Worm (Caenorhabditis elegans) whole organism, late embryonic: ENCODE data around the gene H12I19.115.

Experiments used
- C08G9.2 ChIP-seq: sonication (generic microtip); optimal IDR thresholded peaks from 2 replicates; lab custom pipeline; 2016; ENCODE audit warnings: mild to moderate bottlenecking, missing genetic modification characterization, moderate library complexity, missing compliant biosample characterization
- C38D4.7 ChIP-seq: fragments of 200-800 bp; sonication (Bioruptor generic); optimal IDR thresholded peaks from 2 replicates; lab custom pipeline; 2018; ENCODE audit warnings: mild to moderate bottlenecking, missing genetic modification characterization, moderate library complexity, missing compliant biosample characterization
- F13H6.1 ChIP-seq: sonication (generic microtip); optimal IDR thresholded peaks from 2 replicates; lab custom pipeline; 2016; ENCODE audit warnings: missing genetic modification characterization, missing compliant biosample characterization
- K02D7.2 ChIP-seq: sonication (generic microtip); optimal IDR thresholded peaks from 2 replicates; lab custom pipeline; 2017; ENCODE audit warnings: mild to moderate bottlenecking, missing genetic modification characterization, missing compliant biosample characterization
- K09A11.1 ChIP-seq: sonication (generic microtip); optimal IDR thresholded peaks from 2 replicates; lab custom pipeline; 2017; ENCODE audit warnings: antibody characterized with exemption, mild to moderate bottlenecking, missing genetic modification characterization, missing compliant biosample characterization; ENCODE audit not compliant: insufficient read depth
- T23F11.4 ChIP-seq: fragments of 200-800 bp; sonication (Bioruptor generic); optimal IDR thresholded peaks from 2 replicates; lab custom pipeline; 2018; ENCODE audit warnings: mild to moderate bottlenecking, missing genetic modification characterization, missing compliant biosample characterization
- ceh-14 ChIP-seq: sonication (generic microtip); optimal IDR thresholded peaks from 2 replicates; lab custom pipeline; 2016; ENCODE audit warnings: missing genotype, missing genetic modification characterization, missing compliant biosample characterization
- ceh-18 ChIP-seq: sonication (generic microtip); optimal IDR thresholded peaks from 2 replicates; lab custom pipeline; 2016; ENCODE audit warnings: missing genetic modification characterization, missing compliant biosample characterization
- ceh-19 ChIP-seq: fragments of 200-800 bp; sonication (Bioruptor generic); optimal IDR thresholded peaks from 2 replicates; lab custom pipeline; 2018; ENCODE audit warnings: mild to moderate bottlenecking, missing genetic modification characterization, missing compliant biosample characterization
- ceh-22 ChIP-seq: sonication (generic microtip); optimal IDR thresholded peaks from 2 replicates; lab custom pipeline; 2017; ENCODE audit warnings: missing biosample characterization, missing genetic modification characterization
- ceh-24 ChIP-seq: sonication (generic microtip); optimal IDR thresholded peaks from 2 replicates; lab custom pipeline; 2016; ENCODE audit warnings: mild to moderate bottlenecking, missing genetic modification characterization, missing compliant biosample characterization
- ceh-34 ChIP-seq: sonication (generic microtip); optimal IDR thresholded peaks from 2 replicates; lab custom pipeline; 2016; ENCODE audit warnings: mild to moderate bottlenecking, missing genetic modification characterization, missing compliant biosample characterization
- che-1 ChIP-seq: sonication (generic microtip); optimal IDR thresholded peaks from 2 replicates; lab custom pipeline; 2016; ENCODE audit warnings: mild to moderate bottlenecking, missing genetic modification characterization, missing compliant biosample characterization
- dmd-4 ChIP-seq: sonication (generic microtip); optimal IDR thresholded peaks from 2 replicates; lab custom pipeline; 2016; ENCODE audit warnings: borderline replicate concordance, missing genetic modification characterization, missing compliant biosample characterization
- elt-2 ChIP-seq: sonication (generic microtip); optimal IDR thresholded peaks from 2 replicates; lab custom pipeline; 2016; ENCODE audit warnings: missing genetic modification reagents, missing genetic modification characterization, missing compliant biosample characterization
- elt-4 ChIP-seq: sonication (generic microtip); optimal IDR thresholded peaks from 2 replicates; lab custom pipeline; 2016; ENCODE audit warnings: missing genetic modification characterization, missing compliant biosample characterization
- eyg-1 ChIP-seq: sonication (generic microtip); optimal IDR thresholded peaks from 2 replicates; lab custom pipeline; 2016; ENCODE audit warnings: missing genotype, missing genetic modification characterization, missing compliant biosample characterization
- fax-1 ChIP-seq: sonication (generic microtip); optimal IDR thresholded peaks from 2 replicates; lab custom pipeline; 2016; ENCODE audit warnings: missing genotype, missing genetic modification characterization, missing compliant biosample characterization
- gmeb-2 ChIP-seq: sonication (generic microtip); optimal IDR thresholded peaks from 2 replicates; lab custom pipeline; 2016; ENCODE audit warnings: missing genetic modification characterization, inconsistent platforms, missing compliant biosample characterization
- hlh-13 ChIP-seq: fragments of 200-800 bp; sonication (Bioruptor generic); optimal IDR thresholded peaks from 2 replicates; lab custom pipeline; 2018; ENCODE audit warnings: mild to moderate bottlenecking, missing genetic modification characterization, missing compliant biosample characterization
- hlh-15 ChIP-seq: sonication (generic microtip); optimal IDR thresholded peaks from 2 replicates; lab custom pipeline; 2016; ENCODE audit warnings: missing genetic modification characterization, missing compliant biosample characterization
- hlh-30 ChIP-seq: sonication (generic microtip); optimal IDR thresholded peaks from 2 replicates; lab custom pipeline; 2017; ENCODE audit warnings: antibody characterized with exemption, missing genetic modification characterization, missing compliant biosample characterization; ENCODE audit not compliant: insufficient read depth
- hlh-6 ChIP-seq: sonication (generic microtip); optimal IDR thresholded peaks from 2 replicates; lab custom pipeline; 2016; ENCODE audit warnings: missing genotype, missing genetic modification characterization, missing compliant biosample characterization
- lim-6 ChIP-seq: sonication (generic microtip); optimal IDR thresholded peaks from 2 replicates; lab custom pipeline; 2016; ENCODE audit warnings: missing genetic modification characterization, missing compliant biosample characterization
- madf-2 ChIP-seq: sonication (generic microtip); optimal IDR thresholded peaks from 2 replicates; lab custom pipeline; 2017; ENCODE audit warnings: missing genetic modification characterization, missing compliant biosample characterization
- mec-3 ChIP-seq: sonication (generic microtip); optimal IDR thresholded peaks from 2 replicates; lab custom pipeline; 2016; ENCODE audit warnings: borderline replicate concordance, missing genetic modification characterization, missing compliant biosample characterization
- nhr-11 ChIP-seq: fragments of 150-350 bp; optimal IDR thresholded peaks from 2 replicates; lab custom pipeline; 2014; ENCODE audit warnings: missing biosample characterization, missing genetic modification characterization
- npax-4 ChIP-seq: sonication (generic microtip); optimal IDR thresholded peaks from 2 replicates; lab custom pipeline; 2016; ENCODE audit warnings: missing genetic modification characterization, missing compliant biosample characterization
- odd-2 ChIP-seq: sonication (generic microtip); optimal IDR thresholded peaks from 2 replicates; lab custom pipeline; 2017; ENCODE audit warnings: antibody characterized with exemption, mild to moderate bottlenecking, missing genetic modification characterization, missing compliant biosample characterization
- pag-3 ChIP-seq: sonication (generic microtip); optimal IDR thresholded peaks from 2 replicates; lab custom pipeline; 2016; ENCODE audit warnings: missing compliant biosample characterization, missing genetic modification characterization, borderline replicate concordance
- pha-2 ChIP-seq: sonication (generic microtip); optimal IDR thresholded peaks from 2 replicates; lab custom pipeline; 2017; ENCODE audit warnings: mild to moderate bottlenecking, missing genetic modification characterization, missing compliant biosample characterization
- pha-4 ChIP-seq: fragments of 150-350 bp; optimal IDR thresholded peaks from 2 replicates; lab custom pipeline; 2018; ENCODE audit warnings: missing biosample characterization, missing genetic modification reagents, missing genetic modification characterization
- ref-2 ChIP-seq: sonication (generic microtip); optimal IDR thresholded peaks from 2 replicates; lab custom pipeline; 2016; ENCODE audit warnings: missing genetic modification characterization, missing compliant biosample characterization
- rnt-1 ChIP-seq: sonication (generic microtip); optimal IDR thresholded peaks from 2 replicates; lab custom pipeline; 2016; ENCODE audit warnings: missing genetic modification characterization, missing compliant biosample characterization
- sox-2 ChIP-seq: fragments of 200-800 bp; sonication (Bioruptor generic); IDR thresholded peaks from 2 replicates; pipeline ENCODE4 v1.3.6; 2022; ENCODE audit warnings: missing genetic modification reagents, missing genetic modification characterization, missing compliant biosample characterization
- sox-4 ChIP-seq: sonication (generic microtip); optimal IDR thresholded peaks from 2 replicates; lab custom pipeline; 2017; ENCODE audit warnings: mild to moderate bottlenecking, missing genetic modification characterization, inconsistent platforms, missing compliant biosample characterization
- tbx-7 ChIP-seq: sonication (generic microtip); optimal IDR thresholded peaks from 2 replicates; lab custom pipeline; 2016; ENCODE audit warnings: missing genotype, missing genetic modification characterization, missing compliant biosample characterization
- ttx-3 ChIP-seq: sonication (generic microtip); optimal IDR thresholded peaks from 2 replicates; lab custom pipeline; 2016; ENCODE audit warnings: missing genetic modification reagents, missing genetic modification characterization, missing compliant biosample characterization
- unc-42 ChIP-seq: sonication (generic microtip); optimal IDR thresholded peaks from 2 replicates; lab custom pipeline; 2016; ENCODE audit warnings: missing genotype, missing genetic modification characterization, missing compliant biosample characterization
- zip-5 ChIP-seq: sonication (generic microtip); optimal IDR thresholded peaks from 2 replicates; lab custom pipeline; 2016; ENCODE audit warnings: missing genetic modification characterization, missing compliant biosample characterization

Gene H12I19.115

DNA sequence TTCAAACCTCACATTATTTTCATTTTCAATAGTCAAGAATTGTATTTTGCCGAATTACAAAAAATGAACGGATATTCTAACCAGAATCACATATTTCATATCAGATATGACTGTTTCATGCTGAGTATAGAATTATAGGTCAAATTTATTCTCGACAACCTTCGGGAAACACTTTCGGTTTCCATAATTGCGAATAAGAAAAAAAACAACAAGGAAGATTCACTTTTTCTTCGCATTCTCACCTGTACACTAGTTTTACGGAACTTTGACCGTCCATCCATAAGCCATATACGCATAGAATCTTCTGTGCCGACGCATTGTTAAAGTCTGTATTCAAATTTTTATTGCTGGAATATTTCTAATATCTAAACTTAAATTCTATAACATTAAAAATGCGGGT lies 17.9 kb upstream of the H12I19.115 start, which contains the start of gene oac-37:
Gene oac-37, plus strand, starts transcription at position 301 of the 400 bp plus-strand sequence.
- TF ChIP-seq ttx-3 (tag; lab: Kevin White, UChicago) (no peak), pha-2 (tag; lab: Kevin White, UChicago) (no peak), eyg-1 (tag; lab: Kevin White, UChicago) (no peak), ceh-34 (tag; lab: Kevin White, UChicago) (no peak), ceh-18 (tag; lab: Kevin White, UChicago) (no peak), sox-4 (no peak), gmeb-2 (tag; lab: Kevin White, UChicago) (no peak), che-1 (tag; lab: Kevin White, UChicago) (no peak), zip-5 (tag; lab: Kevin White, UChicago) (no peak), hlh-13 (GFP tag; lab: Kevin White, UChicago) (no peak)

DNA sequence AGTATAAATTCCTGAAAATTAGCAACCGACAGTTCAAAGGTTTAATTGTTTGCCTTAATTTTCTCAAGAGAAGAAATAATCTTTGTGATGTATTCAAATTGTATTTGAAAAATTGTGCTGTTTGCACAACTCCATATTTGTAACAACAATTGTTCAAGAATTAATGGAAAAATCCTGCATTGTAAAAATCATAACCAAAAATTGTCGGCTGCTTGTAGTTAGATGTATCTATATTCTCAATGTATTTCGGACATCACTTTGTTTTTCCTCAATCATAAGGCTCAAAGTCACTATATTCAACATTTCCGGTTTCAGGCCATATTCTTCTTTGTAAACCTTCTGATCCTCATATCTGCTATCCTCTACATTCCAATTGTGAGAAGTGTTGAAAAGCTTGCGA lies 15.4 kb upstream of the H12I19.115 start:
- no peak for TF ChIP-seq lim-6
- TF ChIP-seq pha-2 (tag; lab: Kevin White, UChicago) = no peak
- no peak for TF ChIP-seq dmd-4 (tag; lab: Kevin White, UChicago)
- TF ChIP-seq hlh-6 = no peak
- no peak for TF ChIP-seq nhr-11 (tag; lab: Kevin White, UChicago)
- TF ChIP-seq ceh-14 = no peak
- TF ChIP-seq gmeb-2 (tag; lab: Kevin White, UChicago) = no peak
- no peak for TF ChIP-seq mec-3 (tag; lab: Kevin White, UChicago)
- no peak for TF ChIP-seq madf-2 (tag; lab: Kevin White, UChicago)
- TF ChIP-seq sox-2 (GFP tag; lab: Robert Waterston, UW) = no peak
- no peak for TF ChIP-seq ref-2
- no peak for TF ChIP-seq hlh-13 (GFP tag; lab: Kevin White, UChicago)
- no peak for TF ChIP-seq C08G9.2 (tag; lab: Kevin White, UChicago)
- no peak for TF ChIP-seq npax-4 (tag; lab: Kevin White, UChicago)
- no peak for TF ChIP-seq pha-4
- TF ChIP-seq elt-2 (tag; lab: Kevin White, UChicago) = no peak

DNA sequence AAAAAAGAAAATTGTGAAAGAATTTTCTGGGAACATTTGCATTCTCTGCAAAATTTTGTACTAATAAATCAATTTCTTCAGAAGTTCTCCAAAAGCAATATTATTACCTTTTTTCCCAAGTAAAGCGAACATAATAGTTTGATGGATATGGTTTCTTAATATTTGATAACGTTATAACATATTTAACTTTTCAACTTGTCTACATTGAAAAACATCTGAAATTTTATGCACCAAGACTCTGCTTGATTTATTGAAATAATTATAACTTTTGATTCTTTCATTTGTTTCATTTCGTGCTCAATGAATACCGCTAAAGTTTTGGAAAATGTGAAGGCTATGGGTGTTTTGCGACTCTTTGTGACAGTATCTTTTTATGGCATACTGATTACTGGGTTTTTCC lies 9.4 kb upstream of the H12I19.115 start, which contains the start of gene srz-31:
Gene srz-31, plus strand, starts transcription at position 301 of the 400 bp plus-strand sequence.
- TF ChIP-seq C38D4.7 (no peak), odd-2 (tag; lab: Kevin White, UChicago) (no peak), nhr-11 (tag; lab: Kevin White, UChicago) (no peak), T23F11.4 (GFP tag; lab: Kevin White, UChicago) (no peak), hlh-15 (tag; lab: Kevin White, UChicago) (no peak), tbx-7 (tag; lab: Kevin White, UChicago) (no peak), sox-2 (GFP tag; lab: Robert Waterston, UW) (no peak), ref-2 (no peak), hlh-6 (no peak), ceh-19 (no peak), che-1 (tag; lab: Kevin White, UChicago) (no peak), pag-3 (tag; lab: Kevin White, UChicago) (no peak), elt-2 (tag; lab: Kevin White, UChicago) (no peak), fax-1 (tag; lab: Kevin White, UChicago) (no peak), F13H6.1 (tag; lab: Kevin White, UChicago) (no peak), elt-4 (no peak), ceh-18 (tag; lab: Kevin White, UChicago) (no peak), hlh-13 (GFP tag; lab: Kevin White, UChicago) (no peak)
- TF ChIP-seq, all 69 proteins: peak for 0

DNA sequence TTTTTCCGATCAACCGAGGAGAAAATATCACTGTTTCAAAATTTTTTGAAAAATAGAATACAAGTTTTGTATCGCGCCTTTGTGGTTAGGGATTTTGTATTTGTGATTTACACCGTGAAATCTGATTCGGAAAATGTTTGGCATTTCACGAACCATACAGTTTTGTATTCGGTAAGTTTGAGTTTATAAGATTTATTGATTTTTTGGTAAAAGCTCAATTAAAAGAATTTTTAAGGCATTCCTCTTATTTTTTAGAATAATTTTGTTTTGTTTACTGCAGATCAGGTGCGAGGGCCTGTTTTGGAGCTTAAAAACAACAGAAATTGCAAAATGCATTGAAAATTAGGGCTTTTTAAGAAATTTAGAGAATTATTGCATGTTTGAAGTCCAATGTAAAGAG lies 5.7 kb upstream of the H12I19.115 start:
- TF ChIP-seq zip-5 (tag; lab: Kevin White, UChicago) (no peak), K02D7.2 (tag; lab: Kevin White, UChicago) (no peak), K09A11.1 (tag; lab: Kevin White, UChicago) (no peak), rnt-1 (no peak), hlh-30 (tag; lab: Kevin White, UChicago) (no peak), ceh-24 (tag; lab: Kevin White, UChicago) (no peak), sox-4 (no peak), madf-2 (tag; lab: Kevin White, UChicago) (no peak), eyg-1 (tag; lab: Kevin White, UChicago) (no peak), ceh-22 (no peak), hlh-15 (tag; lab: Kevin White, UChicago) (no peak), unc-42 (tag; lab: Kevin White, UChicago) (no peak)
- TF ChIP-seq, all 69 proteins: peak for 0
